Worm (Caenorhabditis elegans) whole organism, L1 larva: ENCODE results near the gene madf-8.
A peak's percentile ranks its signal among the peaks of the same experiment; 100 is the strongest.

ENCODE experiments used
- F16B12.6 ChIP-seq: fragments of 150-350 bp; optimal IDR thresholded peaks from 2 replicates; lab custom pipeline; 2014; ENCODE audit warnings: missing biosample characterization, missing genetic modification characterization
- Y116A8C.19 ChIP-seq: sonication (generic microtip); optimal IDR thresholded peaks from 2 replicates; lab custom pipeline; 2016; ENCODE audit warnings: missing compliant biosample characterization, missing genetic modification characterization, borderline replicate concordance
- aha-1 ChIP-seq: fragments of 150-350 bp; optimal IDR thresholded peaks from 2 replicates; lab custom pipeline; 2014; ENCODE audit warnings: missing biosample characterization, missing genetic modification characterization
- ama-1 ChIP-seq: fragments of 150-350 bp; optimal IDR thresholded peaks from 2 replicates; lab custom pipeline; 2014
- blmp-1 ChIP-seq: fragments of 150-350 bp; optimal IDR thresholded peaks from 2 replicates; lab custom pipeline; 2014; ENCODE audit warnings: missing biosample characterization, missing genetic modification characterization
- ceh-63 ChIP-seq: fragments of 200-800 bp; sonication (Bioruptor generic); optimal IDR thresholded peaks from 2 replicates; lab custom pipeline; 2018; ENCODE audit warnings: mild to moderate bottlenecking, missing genetic modification characterization, missing compliant biosample characterization
- ceh-8 ChIP-seq: fragments of 200-800 bp; sonication (Bioruptor generic); optimal IDR thresholded peaks from 2 replicates; lab custom pipeline; 2018; ENCODE audit warnings: mild to moderate bottlenecking, missing genetic modification characterization, moderate library complexity, missing compliant biosample characterization
- ceh-82 ChIP-seq, 3 experiments: fragments of 150-350 bp in 1 of 3; sonication (generic microtip) in 2 of 3; optimal IDR thresholded peaks; 2 replicates each; lab custom pipeline; 2014 to 2017; ENCODE audit warnings: missing biosample characterization in 3 of 3, missing genetic modification characterization in 3 of 3
- ceh-88 ChIP-seq: fragments of 200-800 bp; sonication (Bioruptor generic); IDR thresholded peaks from 2 replicates; pipeline ENCODE4 v1.3.6; 2022; ENCODE audit warnings: missing genetic modification characterization, missing compliant biosample characterization
- ceh-90 ChIP-seq: sonication (generic microtip); optimal IDR thresholded peaks from 2 replicates; lab custom pipeline; 2016; ENCODE audit warnings: missing genetic modification characterization, missing compliant biosample characterization
- dpl-1 ChIP-seq, 3 experiments: fragments of 150-350 bp in 2 of 3; sonication (generic microtip) in 1 of 3; optimal IDR thresholded peaks; 2 replicates each; lab custom pipeline; 2014 to 2017; ENCODE audit warnings: missing biosample characterization in 3 of 3, missing genetic modification characterization in 3 of 3, missing genetic modification reagents in 3 of 3
- dsc-1 ChIP-seq: sonication (generic microtip); optimal IDR thresholded peaks from 2 replicates; lab custom pipeline; 2016; ENCODE audit warnings: mild to moderate bottlenecking, missing genetic modification characterization, missing compliant biosample characterization
- efl-1 ChIP-seq, 4 experiments: fragments of 150-350 bp; optimal IDR thresholded peaks in 3 of 4; peaks in 1 of 4; 1 replicate in 1 of 4; 2 replicates in 3 of 4; lab custom pipeline; 2014; ENCODE audit warnings: missing biosample characterization in 2 of 4, missing genetic modification characterization in 2 of 4, missing genetic modification reagents in 2 of 4
- egl-13 ChIP-seq: sonication (generic microtip); optimal IDR thresholded peaks from 2 replicates; lab custom pipeline; 2016; ENCODE audit warnings: missing genotype, missing genetic modification reagents, missing genetic modification characterization, missing compliant biosample characterization
- fkh-10 ChIP-seq: sonication (generic microtip); optimal IDR thresholded peaks from 2 replicates; lab custom pipeline; 2017; ENCODE audit warnings: missing biosample characterization, missing genetic modification reagents, missing genetic modification characterization
- fkh-4 ChIP-seq: sonication (generic microtip); optimal IDR thresholded peaks from 2 replicates; lab custom pipeline; 2016; ENCODE audit warnings: missing compliant biosample characterization, missing genetic modification characterization, borderline replicate concordance
- fkh-8 ChIP-seq: sonication (generic microtip); optimal IDR thresholded peaks from 2 replicates; lab custom pipeline; 2016; ENCODE audit warnings: mild to moderate bottlenecking, missing genetic modification characterization, missing compliant biosample characterization
- grh-1 ChIP-seq: fragments of 200-800 bp; sonication (Bioruptor generic); IDR thresholded peaks from 2 replicates; pipeline ENCODE4 v1.3.6; 2022; ENCODE audit warnings: missing genetic modification reagents, missing genetic modification characterization, missing compliant biosample characterization
- hlh-17 ChIP-seq: fragments of 200-800 bp; sonication (Bioruptor generic); optimal IDR thresholded peaks from 2 replicates; lab custom pipeline; 2018; ENCODE audit warnings: missing genetic modification characterization, mild to moderate bottlenecking, missing compliant biosample characterization, moderate library complexity, borderline replicate concordance
- hpl-2 ChIP-seq: fragments of 150-350 bp; optimal IDR thresholded peaks from 2 replicates; lab custom pipeline; 2014; ENCODE audit warnings: missing biosample characterization, missing genetic modification reagents, missing genetic modification characterization
- irx-1 ChIP-seq: sonication (generic microtip); optimal IDR thresholded peaks from 2 replicates; lab custom pipeline; 2016; ENCODE audit warnings: missing genetic modification characterization, missing compliant biosample characterization
- isw-1 ChIP-seq: fragments of 200-800 bp; sonication (Bioruptor generic); IDR thresholded peaks from 2 replicates; pipeline ENCODE4 v1.3.6; 2022; ENCODE audit warnings: missing genetic modification characterization, missing compliant biosample characterization
- lin-15B ChIP-seq: fragments of 150-350 bp; sonication (generic microtip); optimal IDR thresholded peaks from 3 replicates; lab custom pipeline; 2014; ENCODE audit warnings: missing biosample characterization, missing genetic modification characterization
- lin-39 ChIP-seq: fragments of 150-350 bp; optimal IDR thresholded peaks from 2 replicates; lab custom pipeline; 2014; ENCODE audit warnings: missing biosample characterization, missing genetic modification reagents, missing genetic modification characterization
- mab-9 ChIP-seq: fragments of 200-800 bp; sonication (Bioruptor generic); IDR thresholded peaks from 2 replicates; pipeline ENCODE4 v1.3.6; 2022; ENCODE audit warnings: missing genetic modification reagents, missing genetic modification characterization, missing compliant biosample characterization
- mef-2 ChIP-seq: fragments of 150-350 bp; optimal IDR thresholded peaks from 2 replicates; lab custom pipeline; 2014; ENCODE audit warnings: missing biosample characterization, missing genetic modification characterization
- mep-1 ChIP-seq: fragments of 150-350 bp; optimal IDR thresholded peaks from 2 replicates; lab custom pipeline; 2014; ENCODE audit warnings: missing biosample characterization, missing genetic modification characterization
- nhr-11 ChIP-seq: fragments of 150-350 bp; optimal IDR thresholded peaks from 2 replicates; lab custom pipeline; 2014; ENCODE audit warnings: missing biosample characterization, missing genetic modification characterization
- nhr-20 ChIP-seq: sonication (generic microtip); optimal IDR thresholded peaks from 2 replicates; lab custom pipeline; 2016; ENCODE audit warnings: mild to moderate bottlenecking, missing genetic modification characterization, missing compliant biosample characterization
- nhr-28 ChIP-seq: fragments of 150-350 bp; optimal IDR thresholded peaks from 2 replicates; lab custom pipeline; 2014; ENCODE audit warnings: missing biosample characterization, missing genetic modification characterization
- nhr-47 ChIP-seq: sonication (generic microtip); optimal IDR thresholded peaks from 2 replicates; lab custom pipeline; 2016; ENCODE audit warnings: mild to moderate bottlenecking, missing genetic modification characterization, moderate library complexity, missing compliant biosample characterization
- nhr-76 ChIP-seq: sonication (generic microtip); optimal IDR thresholded peaks from 2 replicates; lab custom pipeline; 2017; ENCODE audit warnings: missing biosample characterization, missing genetic modification characterization
- nhr-84 ChIP-seq: sonication (generic microtip); optimal IDR thresholded peaks from 2 replicates; lab custom pipeline; 2017; ENCODE audit warnings: missing biosample characterization, missing genetic modification characterization
- nhr-90 ChIP-seq: sonication (generic microtip); optimal IDR thresholded peaks from 2 replicates; lab custom pipeline; 2016; ENCODE audit warnings: mild to moderate bottlenecking, missing genetic modification characterization, missing compliant biosample characterization; ENCODE audit not compliant: poor library complexity
- pag-3 ChIP-seq: sonication (generic microtip); optimal IDR thresholded peaks from 2 replicates; lab custom pipeline; 2017; ENCODE audit warnings: missing genetic modification characterization, mild to moderate bottlenecking, missing compliant biosample characterization, antibody characterized with exemption, borderline replicate concordance; ENCODE audit not compliant: insufficient read depth
- rnt-1 ChIP-seq: sonication (generic microtip); optimal IDR thresholded peaks from 2 replicates; lab custom pipeline; 2016; ENCODE audit warnings: mild to moderate bottlenecking, missing genetic modification characterization, moderate library complexity, missing compliant biosample characterization
- skn-1 ChIP-seq: fragments of 150-350 bp; optimal IDR thresholded peaks from 2 replicates; lab custom pipeline; 2014; ENCODE audit warnings: missing biosample characterization, missing genetic modification characterization
- snpc-4 ChIP-seq: fragments of 150-350 bp; optimal IDR thresholded peaks from 2 replicates; lab custom pipeline; 2014; ENCODE audit warnings: missing biosample characterization, missing genetic modification characterization
- snu-23 ChIP-seq: sonication (generic microtip); optimal IDR thresholded peaks from 2 replicates; lab custom pipeline; 2016; ENCODE audit warnings: missing genetic modification characterization, missing compliant biosample characterization
- swsn-7 ChIP-seq: sonication (generic microtip); optimal IDR thresholded peaks from 2 replicates; lab custom pipeline; 2016; ENCODE audit warnings: missing genetic modification characterization, missing compliant biosample characterization
- tlp-1 ChIP-seq: fragments of 150-350 bp; optimal IDR thresholded peaks from 2 replicates; lab custom pipeline; 2014; ENCODE audit warnings: missing biosample characterization, missing genetic modification characterization
- unc-130 ChIP-seq: fragments of 150-350 bp; optimal IDR thresholded peaks from 2 replicates; lab custom pipeline; 2017; ENCODE audit warnings: missing biosample characterization, missing genetic modification characterization, inconsistent platforms
- unc-30 ChIP-seq: sonication (generic microtip); optimal IDR thresholded peaks from 2 replicates; lab custom pipeline; 2017; ENCODE audit warnings: missing biosample characterization, missing genetic modification characterization
- unc-62 ChIP-seq: fragments of 150-350 bp; optimal IDR thresholded peaks from 2 replicates; lab custom pipeline; 2014; ENCODE audit warnings: missing biosample characterization, missing genetic modification reagents, missing genetic modification characterization
- unc-86 ChIP-seq: sonication (generic microtip); optimal IDR thresholded peaks from 2 replicates; lab custom pipeline; 2016; ENCODE audit warnings: missing genetic modification characterization, missing compliant biosample characterization
- unc-98 ChIP-seq: fragments of 200-800 bp; sonication (Bioruptor generic); IDR thresholded peaks from 2 replicates; pipeline ENCODE4 v1.3.6; 2022; ENCODE audit warnings: missing genetic modification characterization, missing compliant biosample characterization
- vab-15 ChIP-seq: sonication (generic microtip); optimal IDR thresholded peaks from 2 replicates; lab custom pipeline; 2017; ENCODE audit warnings: missing genotype, mild to moderate bottlenecking, missing genetic modification characterization, missing compliant biosample characterization
- ztf-11 ChIP-seq, 2 experiments: sonication (generic microtip); optimal IDR thresholded peaks; 2 replicates each; lab custom pipeline; 2016 to 2017; ENCODE audit warnings: missing genetic modification characterization in 2 of 2, missing biosample characterization in 1 of 2, missing compliant biosample characterization in 1 of 2
- ztf-4 ChIP-seq: fragments of 150-350 bp; optimal IDR thresholded peaks from 2 replicates; lab custom pipeline; 2014; ENCODE audit warnings: missing biosample characterization, missing genetic modification characterization

Gene madf-8

ce11 chrIII:3670984-3671383 is 20.4 kb upstream of the madf-8 start (continued):
- peak; percentile 34 for TF ChIP-seq swsn-7 (tag; lab: Kevin White, UChicago)
- no peak for TF ChIP-seq dpl-1 (GFP tag; optimal IDR thresholded peaks at IDR 0.05; lab: Kevin White, UChicago)
- TF ChIP-seq, all 84 proteins: peak for 11

- TF ChIP-seq blmp-1 (no peak), mab-9 (GFP tag; lab: Robert Waterston, UW) (no peak), irx-1 (tag; lab: Kevin White, UChicago) (no peak), ztf-11 (tag; optimal IDR thresholded peaks at IDR 0.05; lab: Kevin White, UChicago) (no peak), grh-1 (GFP tag; lab: Robert Waterston, UW) (no peak), ztf-4 (tag; lab: Kevin White, UChicago) (no peak)
Measured at ce11 chrIII:3670336-3670735, 19.7 kb upstream of the madf-8 start, which contains the start of gene C46F11.6. TSS of gene C46F11.6 (minus strand) at chrIII:3670436.

- TF ChIP-seq snu-23 (GFP tag; lab: Kevin White, UChicago), result peak; percentile 65
- peak; percentile 2 for TF ChIP-seq egl-13 (tag; lab: Kevin White, UChicago)
- TF ChIP-seq fkh-4 (tag; lab: Kevin White, UChicago), result no peak
- peak; percentile 4 to 47 (median 33) for TF ChIP-seq ceh-82 (tag; optimal IDR thresholded peaks at IDR 0.05; lab: Kevin White, UChicago)
- TF ChIP-seq ztf-11 (tag; optimal IDR thresholded peaks at IDR 0.05; lab: Kevin White, UChicago), result no peak
- TF ChIP-seq lin-39 (tag; lab: Kevin White, UChicago), result peak; percentile 27
- TF ChIP-seq fkh-10 (GFP tag; lab: Kevin White, UChicago), result no peak
- peak; percentile 25 for TF ChIP-seq skn-1
- peak; percentile 6 to 48 for TF ChIP-seq efl-1 (optimal IDR thresholded peaks at IDR 0.05; lab: Kevin White, UChicago)
- peak; percentile 34 to 94 for TF ChIP-seq efl-1 (GFP tag; optimal IDR thresholded peaks at IDR 0.05 in 1 of 2; lab: Kevin White, UChicago)
- TF ChIP-seq grh-1 (GFP tag; lab: Robert Waterston, UW), result no peak
- TF ChIP-seq ama-1 (lab: Kevin White, UChicago), result no peak
- TF ChIP-seq aha-1 (tag; lab: Kevin White, UChicago), result no peak
- no peak for TF ChIP-seq hlh-17 (GFP tag; lab: Kevin White, UChicago)
- no peak for TF ChIP-seq ceh-88 (GFP tag; lab: Robert Waterston, UW)
- peak; percentile 19 for TF ChIP-seq snpc-4 (tag; lab: Kevin White, UChicago)
- TF ChIP-seq hpl-2, result no peak
- peak; percentile 3 for TF ChIP-seq lin-15B (tag; lab: Kevin White, UChicago)
- no peak for TF ChIP-seq mef-2
- TF ChIP-seq nhr-28, result no peak
- no peak for TF ChIP-seq Y116A8C.19 (tag; lab: Kevin White, UChicago)
- TF ChIP-seq unc-130 (tag; lab: Kevin White, UChicago), result peak; percentile 23
- no peak for TF ChIP-seq ceh-90
- no peak for TF ChIP-seq F16B12.6 (tag; lab: Kevin White, UChicago)
- TF ChIP-seq fkh-8 (tag; lab: Kevin White, UChicago), result no peak
- no peak for TF ChIP-seq nhr-76 (tag; lab: Kevin White, UChicago)
- peak; percentile 54 for TF ChIP-seq nhr-20
- TF ChIP-seq rnt-1, result no peak
- TF ChIP-seq unc-98 (GFP tag; lab: Robert Waterston, UW), result no peak
- TF ChIP-seq dsc-1 (tag; lab: Kevin White, UChicago), result peak; percentile 22
- no peak for TF ChIP-seq tlp-1 (tag; lab: Kevin White, UChicago)
- no peak for TF ChIP-seq nhr-84 (tag; lab: Kevin White, UChicago)
- no peak for TF ChIP-seq ceh-63
- peak; percentile 49 for TF ChIP-seq nhr-47 (tag; lab: Kevin White, UChicago)
- TF ChIP-seq nhr-90, result peak; percentile 62
- no peak for TF ChIP-seq unc-30 (tag; lab: Kevin White, UChicago)
- no peak for TF ChIP-seq nhr-11 (tag; lab: Kevin White, UChicago)
- peak; percentile 52 for TF ChIP-seq mep-1 (tag; lab: Kevin White, UChicago)
- TF ChIP-seq vab-15, result no peak
- no peak for TF ChIP-seq pag-3 (tag; lab: Kevin White, UChicago)
- TF ChIP-seq isw-1, result no peak
- no peak for TF ChIP-seq ceh-8 (GFP tag; lab: Kevin White, UChicago)
- peak; percentile 8 for TF ChIP-seq unc-86 (tag; lab: Kevin White, UChicago)
- TF ChIP-seq unc-62 (GFP tag; lab: Kevin White, UChicago), result no peak
Measured at ce11 chrIII:3664224-3664623, 13.6 kb upstream of the madf-8 start, which contains the start of gene C46F11.4. TSS of gene C46F11.4 (minus strand) at chrIII:3664304.
